Worm (Caenorhabditis elegans) whole organism, young adult: Measurements from ENCODE around the gene glb-29.
A peak's percentile ranks its signal among the peaks of the same experiment; 100 is the strongest.

Experiments used
- B0336.3 ChIP-seq: fragments of 200-800 bp; sonication (Bioruptor generic); IDR thresholded peaks from 2 replicates; pipeline ENCODE4 v1.3.6; 2022; ENCODE audit warnings: missing genetic modification characterization, missing compliant biosample characterization
- C06A6.2 ChIP-seq: fragments of 200-800 bp; sonication (Bioruptor generic); conservative IDR thresholded peaks from 2 replicates; pipeline ENCODE4 v1.3.6; 2022; ENCODE audit warnings: missing genetic modification characterization, missing compliant biosample characterization
- C17E4.6 ChIP-seq: fragments of 200-800 bp; sonication (Bioruptor generic); IDR thresholded peaks from 2 replicates; pipeline ENCODE4 v1.3.6; 2022; ENCODE audit warnings: missing genetic modification reagents, missing genetic modification characterization, missing compliant biosample characterization
- D2030.7 ChIP-seq: fragments of 200-800 bp; sonication (Bioruptor generic); IDR thresholded peaks from 2 replicates; pipeline ENCODE4 v1.3.6; 2022; ENCODE audit warnings: missing genetic modification reagents, missing genetic modification characterization, missing compliant biosample characterization
- F33H1.4 ChIP-seq: fragments of 200-800 bp; sonication (Bioruptor generic); IDR thresholded peaks from 2 replicates; pipeline ENCODE4 v1.3.6; 2022; ENCODE audit warnings: missing genetic modification reagents, missing genetic modification characterization, missing compliant biosample characterization
- F52B5.7 ChIP-seq: sonication (generic microtip); optimal IDR thresholded peaks from 2 replicates; lab custom pipeline; 2016; ENCODE audit warnings: mild to moderate bottlenecking, missing genetic modification characterization, missing compliant biosample characterization
- F55B11.4 ChIP-seq: sonication (generic microtip); optimal IDR thresholded peaks from 2 replicates; lab custom pipeline; 2016; ENCODE audit warnings: missing compliant biosample characterization, missing genetic modification characterization, borderline replicate concordance; ENCODE audit not compliant: insufficient read depth
- F57A8.1 ChIP-seq: fragments of 200-800 bp; sonication (Bioruptor generic); optimal IDR thresholded peaks from 2 replicates; lab custom pipeline; 2018; ENCODE audit warnings: mild to moderate bottlenecking, missing genetic modification characterization, moderate library complexity, missing compliant biosample characterization
- T07F8.4 ChIP-seq: sonication (generic microtip); optimal IDR thresholded peaks from 2 replicates; lab custom pipeline; 2016; ENCODE audit warnings: mild to moderate bottlenecking, missing genetic modification characterization, moderate library complexity, missing compliant biosample characterization
- Y79H2A.3 ChIP-seq: fragments of 200-800 bp; sonication (Bioruptor generic); conservative IDR thresholded peaks from 2 replicates; pipeline ENCODE4 v1.3.6; 2022; ENCODE audit warnings: missing genetic modification reagents, missing genetic modification characterization, missing compliant biosample characterization
- akir-1 ChIP-seq: fragments of 200-800 bp; sonication (Bioruptor generic); optimal IDR thresholded peaks from 2 replicates; lab custom pipeline; 2018; ENCODE audit warnings: mild to moderate bottlenecking, missing genetic modification characterization, moderate library complexity, missing compliant biosample characterization
- athp-1 ChIP-seq: sonication (generic microtip); optimal IDR thresholded peaks from 2 replicates; lab custom pipeline; 2017; ENCODE audit warnings: mild to moderate bottlenecking, missing genetic modification characterization, missing compliant biosample characterization
- attf-3 ChIP-seq: fragments of 200-800 bp; sonication (Bioruptor generic); conservative IDR thresholded peaks from 2 replicates; pipeline ENCODE4 v1.3.6; 2022; ENCODE audit warnings: missing genetic modification reagents, missing genetic modification characterization, missing compliant biosample characterization
- attf-6 ChIP-seq: fragments of 200-800 bp; sonication (Bioruptor generic); IDR thresholded peaks from 2 replicates; pipeline ENCODE4 v1.3.6; 2022; ENCODE audit warnings: missing genetic modification reagents, missing genetic modification characterization, missing compliant biosample characterization
- cebp-2 ChIP-seq: fragments of 200-800 bp; sonication (Bioruptor generic); IDR thresholded peaks from 2 replicates; pipeline ENCODE4 v1.3.6; 2022; ENCODE audit warnings: missing genetic modification characterization, missing compliant biosample characterization
- ceh-100 ChIP-seq: fragments of 200-800 bp; sonication (Bioruptor generic); IDR thresholded peaks from 2 replicates; pipeline ENCODE4 v1.3.6; 2022; ENCODE audit warnings: missing genetic modification reagents, missing genetic modification characterization, missing compliant biosample characterization
- ceh-40 ChIP-seq: fragments of 200-800 bp; sonication (Bioruptor generic); IDR thresholded peaks from 2 replicates; pipeline ENCODE4 v1.3.6; 2022; ENCODE audit warnings: missing genetic modification characterization, missing compliant biosample characterization
- ceh-58 ChIP-seq: fragments of 200-800 bp; sonication (Bioruptor generic); IDR thresholded peaks from 2 replicates; pipeline ENCODE4 v1.3.6; 2022; ENCODE audit warnings: missing genetic modification characterization, missing compliant biosample characterization
- ceh-79 ChIP-seq: sonication (generic microtip); optimal IDR thresholded peaks from 2 replicates; lab custom pipeline; 2017; ENCODE audit warnings: mild to moderate bottlenecking, missing genetic modification characterization, missing compliant biosample characterization
- ceh-91 ChIP-seq: fragments of 200-800 bp; sonication (Bioruptor generic); IDR thresholded peaks from 2 replicates; pipeline ENCODE4 v1.3.6; 2022; ENCODE audit warnings: missing genetic modification reagents, missing genetic modification characterization, missing compliant biosample characterization
- dpff-1 ChIP-seq: sonication (generic microtip); optimal IDR thresholded peaks from 2 replicates; lab custom pipeline; 2017; ENCODE audit warnings: mild to moderate bottlenecking, missing genetic modification characterization, missing compliant biosample characterization
- dpl-1 ChIP-seq: fragments of 150-350 bp; optimal IDR thresholded peaks from 2 replicates; lab custom pipeline; 2014; ENCODE audit warnings: missing biosample characterization, missing genetic modification reagents, missing genetic modification characterization
- ekl-4 ChIP-seq: fragments of 200-800 bp; sonication (Bioruptor generic); IDR thresholded peaks from 2 replicates; pipeline ENCODE4 v1.3.6; 2022; ENCODE audit warnings: missing genetic modification reagents, missing genetic modification characterization, missing compliant biosample characterization
- ets-4 ChIP-seq: fragments of 200-800 bp; sonication (Bioruptor generic); optimal IDR thresholded peaks from 2 replicates; lab custom pipeline; 2018; ENCODE audit warnings: mild to moderate bottlenecking, missing genetic modification characterization, missing compliant biosample characterization
- him-1 ChIP-seq: sonication (generic microtip); optimal IDR thresholded peaks from 2 replicates; lab custom pipeline; 2016; ENCODE audit warnings: missing genotype, missing genetic modification reagents, missing genetic modification characterization, missing compliant biosample characterization
- hlh-26 ChIP-seq: fragments of 200-800 bp; sonication (Bioruptor generic); conservative IDR thresholded peaks from 2 replicates; pipeline ENCODE4 v1.3.6; 2022; ENCODE audit warnings: missing genetic modification reagents, missing genetic modification characterization, missing compliant biosample characterization
- hmg-1.2 ChIP-seq: fragments of 200-800 bp; sonication (Bioruptor generic); IDR thresholded peaks from 2 replicates; pipeline ENCODE4 v1.3.6; 2022; ENCODE audit warnings: missing genetic modification reagents, missing genetic modification characterization, missing compliant biosample characterization
- lag-1 ChIP-seq: fragments of 200-800 bp; sonication (Bioruptor generic); IDR thresholded peaks from 2 replicates; pipeline ENCODE4 v1.3.6; 2022; ENCODE audit warnings: missing genetic modification reagents, missing genetic modification characterization, missing compliant biosample characterization
- let-526 ChIP-seq: fragments of 200-800 bp; sonication (Bioruptor generic); IDR thresholded peaks from 2 replicates; pipeline ENCODE4 v1.3.6; 2022; ENCODE audit warnings: missing genetic modification reagents, missing genetic modification characterization, missing compliant biosample characterization
- lin-26 ChIP-seq: fragments of 200-800 bp; sonication (Bioruptor generic); IDR thresholded peaks from 2 replicates; pipeline ENCODE4 v1.3.6; 2022; ENCODE audit warnings: missing genetic modification reagents, missing genetic modification characterization, missing compliant biosample characterization
- lin-54 ChIP-seq: fragments of 200-800 bp; sonication (Bioruptor generic); optimal IDR thresholded peaks from 2 replicates; lab custom pipeline; 2018; ENCODE audit warnings: mild to moderate bottlenecking, missing genetic modification characterization, missing compliant biosample characterization
- lsy-27 ChIP-seq: sonication (generic microtip); optimal IDR thresholded peaks from 2 replicates; lab custom pipeline; 2017; ENCODE audit warnings: missing genetic modification characterization, mild to moderate bottlenecking, missing compliant biosample characterization, antibody characterized with exemption, missing genotype, borderline replicate concordance; ENCODE audit not compliant: insufficient read depth
- mel-28 ChIP-seq: sonication (generic microtip); optimal IDR thresholded peaks from 2 replicates; lab custom pipeline; 2016; ENCODE audit warnings: borderline replicate concordance, mild to moderate bottlenecking, missing genetic modification characterization, missing compliant biosample characterization
- nfyb-1 ChIP-seq: fragments of 200-800 bp; sonication (Bioruptor generic); IDR thresholded peaks from 2 replicates; pipeline ENCODE4 v1.3.6; 2022; ENCODE audit warnings: missing genetic modification reagents, missing genetic modification characterization, missing compliant biosample characterization
- nhr-179 ChIP-seq: sonication (generic microtip); optimal IDR thresholded peaks from 2 replicates; lab custom pipeline; 2016; ENCODE audit warnings: mild to moderate bottlenecking, missing genetic modification characterization, missing compliant biosample characterization
- nhr-80 ChIP-seq: sonication (generic microtip); optimal IDR thresholded peaks from 2 replicates; lab custom pipeline; 2016; ENCODE audit warnings: missing genetic modification characterization, missing compliant biosample characterization
- pbrm-1 ChIP-seq: fragments of 200-800 bp; sonication (Bioruptor generic); IDR thresholded peaks from 2 replicates; pipeline ENCODE4 v1.3.6; 2022; ENCODE audit warnings: missing genetic modification reagents, missing genetic modification characterization, missing compliant biosample characterization
- rec-8 ChIP-seq, 2 experiments: sonication (generic microtip); optimal IDR thresholded peaks; 2 replicates each; lab custom pipeline; 2016; ENCODE audit warnings: mild to moderate bottlenecking in 2 of 2, missing genetic modification characterization in 2 of 2, missing genetic modification reagents in 2 of 2, missing genotype in 2 of 2, missing biosample characterization in 1 of 2, missing compliant biosample characterization in 1 of 2, moderate library complexity in 1 of 2
- repo-1 ChIP-seq: sonication (generic microtip); optimal IDR thresholded peaks from 2 replicates; lab custom pipeline; 2017; ENCODE audit warnings: mild to moderate bottlenecking, missing genetic modification characterization, missing compliant biosample characterization
- rpc-1 ChIP-seq, 2 experiments: fragments of 150-350 bp in 1 of 2; sonication (generic microtip) in 1 of 2; optimal IDR thresholded peaks; 2 replicates each; lab custom pipeline; 2014 to 2018; ENCODE audit warnings: missing biosample characterization in 1 of 2, missing genetic modification characterization in 1 of 2, missing genetic modification reagents in 1 of 2, missing genotype in 1 of 2
- snpc-1.3 ChIP-seq: sonication (generic microtip); optimal IDR thresholded peaks from 2 replicates; lab custom pipeline; 2017; ENCODE audit warnings: missing genetic modification characterization, mild to moderate bottlenecking, missing compliant biosample characterization, antibody characterized with exemption, moderate library complexity, missing genotype, missing genetic modification reagents; ENCODE audit not compliant: insufficient read depth
- snpc-3.4 ChIP-seq: sonication (generic microtip); optimal IDR thresholded peaks from 2 replicates; lab custom pipeline; 2017; ENCODE audit warnings: missing genetic modification characterization, mild to moderate bottlenecking, missing compliant biosample characterization, antibody characterized with exemption, moderate library complexity, missing genotype, missing genetic modification reagents
- snpc-4 ChIP-seq, 5 experiments: fragments of 150-350 bp in 1 of 5; sonication (generic microtip) in 4 of 5; optimal IDR thresholded peaks; 2 replicates each; lab custom pipeline; 2014 to 2018; ENCODE audit warnings: missing genetic modification characterization in 5 of 5, missing biosample characterization in 3 of 5, antibody characterized with exemption in 2 of 5, mild to moderate bottlenecking in 2 of 5, missing compliant biosample characterization in 2 of 5, missing genotype in 2 of 5, moderate library complexity in 2 of 5, missing genetic modification reagents in 1 of 5
- sptf-2 ChIP-seq: fragments of 200-800 bp; sonication (Bioruptor generic); optimal IDR thresholded peaks from 2 replicates; lab custom pipeline; 2018; ENCODE audit warnings: mild to moderate bottlenecking, missing genetic modification characterization, missing compliant biosample characterization
- tlf-1 ChIP-seq: fragments of 200-800 bp; sonication (Bioruptor generic); optimal IDR thresholded peaks from 2 replicates; lab custom pipeline; 2018; ENCODE audit warnings: mild to moderate bottlenecking, missing genetic modification characterization, missing compliant biosample characterization
- xnd-1 ChIP-seq: sonication (generic microtip); optimal IDR thresholded peaks from 2 replicates; lab custom pipeline; 2016; ENCODE audit warnings: missing genotype, missing genetic modification reagents, missing genetic modification characterization, missing compliant biosample characterization
- ztf-28 ChIP-seq: fragments of 200-800 bp; sonication (Bioruptor generic); IDR thresholded peaks from 2 replicates; pipeline ENCODE4 v1.3.6; 2022; ENCODE audit warnings: missing genetic modification reagents, missing genetic modification characterization, missing compliant biosample characterization

The glb-29 gene

ce11 chrII:11968275-11968674 lies 40.6 kb upstream of the glb-29 start, which contains the start of gene mex-1:
TSS of gene mex-1 (plus strand) at chrII:11968637.
- TF ChIP-seq mel-28 (tag; lab: Kevin White, UChicago), result no peak
- TF ChIP-seq him-1, result peak; percentile 62
- peak; percentile 85; the same call in 1 of the 2 replicates for TF ChIP-seq nfyb-1 (GFP tag; lab: Robert Waterston, UW)
- peak; percentile 97 for TF ChIP-seq dpl-1 (GFP tag; lab: Kevin White, UChicago)
- TF ChIP-seq F33H1.4 (GFP tag; lab: Robert Waterston, UW), result peak; percentile 100
- no peak for TF ChIP-seq ceh-79 (tag; lab: Kevin White, UChicago)
- TF ChIP-seq Y79H2A.3 (GFP tag; lab: Robert Waterston, UW), result peak; percentile 78
- no peak for TF ChIP-seq let-526
- TF ChIP-seq athp-1 (tag; lab: Kevin White, UChicago), result peak; percentile 66
- TF ChIP-seq lin-54 (GFP tag; lab: Kevin White, UChicago), result peak; percentile 92
- TF ChIP-seq akir-1, result no peak
- no peak for TF ChIP-seq ceh-58 (GFP tag; lab: Robert Waterston, UW)
- TF ChIP-seq ceh-40 (GFP tag; lab: Robert Waterston, UW), result no peak
- no peak for TF ChIP-seq F52B5.7 (tag; lab: Kevin White, UChicago)
- TF ChIP-seq ceh-91 (GFP tag; lab: Robert Waterston, UW), result peak; percentile 98
- TF ChIP-seq ztf-28 (GFP tag; lab: Robert Waterston, UW), result peak; percentile 92
- TF ChIP-seq dpff-1, result no peak
- peak; percentile 95 for TF ChIP-seq tlf-1
- TF ChIP-seq snpc-4 (GFP tag; optimal IDR thresholded peaks at IDR 0.05; lab: Kevin White, UChicago), result peak; percentile 54
- TF ChIP-seq snpc-4 (tag; optimal IDR thresholded peaks at IDR 0.05; lab: Kevin White, UChicago), result peak in 1 of 4 experiments; percentile 32
- no peak for TF ChIP-seq F55B11.4 (tag; lab: Kevin White, UChicago)
- TF ChIP-seq xnd-1, result peak; percentile 100
- no peak for TF ChIP-seq lin-26
- peak; percentile 91 for TF ChIP-seq ceh-100 (GFP tag; lab: Robert Waterston, UW)
- no peak for TF ChIP-seq rec-8 (tag; optimal IDR thresholded peaks at IDR 0.05; lab: Kevin White, UChicago)
- TF ChIP-seq D2030.7 (GFP tag; lab: Robert Waterston, UW), result peak; percentile 98
- no peak for TF ChIP-seq nhr-179 (tag; lab: Kevin White, UChicago)
- TF ChIP-seq C06A6.2 (GFP tag; lab: Robert Waterston, UW), result no peak
- TF ChIP-seq ekl-4 (GFP tag; lab: Robert Waterston, UW), result peak; percentile 91
- no peak for TF ChIP-seq nhr-80 (tag; lab: Kevin White, UChicago)
- TF ChIP-seq T07F8.4 (tag; lab: Kevin White, UChicago), result no peak
- TF ChIP-seq attf-6 (GFP tag; lab: Robert Waterston, UW), result peak; percentile 78
- peak; percentile 70 for TF ChIP-seq hmg-1.2
- TF ChIP-seq cebp-2, result no peak
- no peak for TF ChIP-seq repo-1
- TF ChIP-seq ets-4, result no peak
- no peak for TF ChIP-seq F57A8.1 (GFP tag; lab: Kevin White, UChicago)
- TF ChIP-seq attf-3 (GFP tag; lab: Robert Waterston, UW), result peak; percentile 76
- TF ChIP-seq sptf-2 (GFP tag; lab: Kevin White, UChicago), result no peak
- TF ChIP-seq snpc-3.4 (tag; lab: Kevin White, UChicago), result peak; percentile 96
- peak; percentile 87 for TF ChIP-seq pbrm-1 (GFP tag; lab: Robert Waterston, UW)
- TF ChIP-seq B0336.3 (GFP tag; lab: Robert Waterston, UW), result peak; percentile 83
- TF ChIP-seq C17E4.6 (GFP tag; lab: Robert Waterston, UW), result peak; percentile 95
- peak; percentile 28 for TF ChIP-seq lsy-27 (tag; lab: Kevin White, UChicago)
- TF ChIP-seq rpc-1 (optimal IDR thresholded peaks at IDR 0.05; lab: Kevin White, UChicago), result no peak
- TF ChIP-seq rpc-1 (tag; optimal IDR thresholded peaks at IDR 0.05; lab: Kevin White, UChicago), result no peak
- TF ChIP-seq hlh-26 (GFP tag; lab: Robert Waterston, UW), result no peak
- no peak for TF ChIP-seq lag-1 (GFP tag; lab: Robert Waterston, UW)
- TF ChIP-seq snpc-1.3 (tag; lab: Kevin White, UChicago), result peak; percentile 93
